Worm (Caenorhabditis elegans): Measurements from ENCODE around the gene C50F7.5.

C50F7.5 gene

ce11 chrIV:7709701-7710100 is 16.8 kb upstream of the C50F7.5 start, which contains the start of the genes mrpl-1, emc-6 and mrps-24:
mrpl-1 (minus strand) TSS chrIV:7709701.
emc-6 (minus strand) TSS chrIV:7709736.
mrps-24 (plus strand) TSS chrIV:7710045.
- TF ChIP-seq blmp-1 (tag; optimal IDR thresholded peaks at IDR 0.05; ENCODE audit: insufficient read depth): no peak
- peak; percentile 89 for TF ChIP-seq unc-55 (GFP tag; optimal IDR thresholded peaks at IDR 0.05)
- TF ChIP-seq nhr-77 (tag; optimal IDR thresholded peaks at IDR 0.05): no peak
- no peak for TF ChIP-seq peb-1 (tag; optimal IDR thresholded peaks at IDR 0.05)
- TF ChIP-seq lsy-2 (tag; optimal IDR thresholded peaks at IDR 0.05): peak; percentile 48 to 83
- no peak for TF ChIP-seq elt-3 (tag; optimal IDR thresholded peaks at IDR 0.05)
- peak; percentile 51 for TF ChIP-seq fos-1 (tag; optimal IDR thresholded peaks at IDR 0.05)
- peak; percentile 13 for TF ChIP-seq nhr-129 (tag; optimal IDR thresholded peaks at IDR 0.05)
- TF ChIP-seq F13H6.1 (tag; optimal IDR thresholded peaks at IDR 0.05): peak; percentile 44
- no peak for TF ChIP-seq nhr-11 (tag; optimal IDR thresholded peaks at IDR 0.05)
- TF ChIP-seq nhr-25 (tag; optimal IDR thresholded peaks at IDR 0.05): peak; percentile 50
- TF ChIP-seq skn-1 (tag; optimal IDR thresholded peaks at IDR 0.05): peak; percentile 56
- TF ChIP-seq ztf-1 (GFP tag; conservative IDR thresholded peaks at IDR 0.05): no peak
- TF ChIP-seq R02D3.7 (tag; optimal IDR thresholded peaks at IDR 0.05): no peak
- TF ChIP-seq snpc-4 (tag; optimal IDR thresholded peaks at IDR 0.05): peak; percentile 45
- peak; percentile 73 for TF ChIP-seq crh-2 (tag; optimal IDR thresholded peaks at IDR 0.05)
- no peak for TF ChIP-seq Y55F3AM.14 (GFP tag; optimal IDR thresholded peaks at IDR 0.05)
- peak; percentile 63 for TF ChIP-seq gmeb-1 (tag; optimal IDR thresholded peaks at IDR 0.05)
- TF ChIP-seq ztf-4 (tag; optimal IDR thresholded peaks at IDR 0.05): no peak
- no peak for TF ChIP-seq unc-39 (tag; optimal IDR thresholded peaks at IDR 0.05)
- TF ChIP-seq C34F6.9 (tag; optimal IDR thresholded peaks at IDR 0.05): peak; percentile 82
- peak; percentile 91 for TF ChIP-seq sem-4 (tag; optimal IDR thresholded peaks at IDR 0.05)
- peak; percentile 48 for TF ChIP-seq sma-3 (GFP tag; optimal IDR thresholded peaks at IDR 0.05)
- no peak for TF ChIP-seq ceh-16 (tag; optimal IDR thresholded peaks at IDR 0.05)
- no peak for TF ChIP-seq nhr-6 (tag; optimal IDR thresholded peaks at IDR 0.05)
- TF ChIP-seq lin-13 (GFP tag; optimal IDR thresholded peaks at IDR 0.05): peak; percentile 58
- TF ChIP-seq mab-5 (tag; optimal IDR thresholded peaks at IDR 0.05): peak; percentile 29
- peak; percentile 43 for TF ChIP-seq sma-9 (GFP tag; optimal IDR thresholded peaks at IDR 0.05)
- TF ChIP-seq sma-9 (tag; optimal IDR thresholded peaks at IDR 0.05): no peak

ce11 chrIV:7710824-7711223 is 15.7 kb upstream of the C50F7.5 start, which contains the start of gene nhr-8:
nhr-8 (plus strand) TSS chrIV:7710983.
- TF ChIP-seq alr-1 (tag; optimal IDR thresholded peaks at IDR 0.05) (no peak), ceh-82 (tag; optimal IDR thresholded peaks at IDR 0.05) (no peak), nhr-6 (tag; optimal IDR thresholded peaks at IDR 0.05) (no peak), nhr-77 (tag; optimal IDR thresholded peaks at IDR 0.05) (no peak), ZK546.5 (tag; optimal IDR thresholded peaks at IDR 0.05) (no peak), dmd-4 (tag; optimal IDR thresholded peaks at IDR 0.05) (no peak), Y55F3AM.14 (GFP tag; optimal IDR thresholded peaks at IDR 0.05) (no peak), skn-1 (tag; optimal IDR thresholded peaks at IDR 0.05) (no peak), nhr-21 (tag; optimal IDR thresholded peaks at IDR 0.05) (no peak), unc-62 (GFP tag; optimal IDR thresholded peaks at IDR 0.05) (no peak), gmeb-1 (tag; optimal IDR thresholded peaks at IDR 0.05) (no peak), fos-1 (tag; optimal IDR thresholded peaks at IDR 0.05) (peak; percentile 99), lin-13 (GFP tag; optimal IDR thresholded peaks at IDR 0.05) (no peak), nhr-129 (tag; optimal IDR thresholded peaks at IDR 0.05) (peak; percentile 12), sem-4 (tag; optimal IDR thresholded peaks at IDR 0.05) (no peak), unc-55 (GFP tag; optimal IDR thresholded peaks at IDR 0.05) (no peak), aly-2 (tag; optimal IDR thresholded peaks at IDR 0.05) (no peak), unc-39 (tag; optimal IDR thresholded peaks at IDR 0.05) (no peak), snpc-4 (tag; optimal IDR thresholded peaks at IDR 0.05) (no peak), egl-27 (tag; optimal IDR thresholded peaks at IDR 0.05) (no peak), lsy-2 (tag; optimal IDR thresholded peaks at IDR 0.05) (no peak), F13H6.1 (tag; optimal IDR thresholded peaks at IDR 0.05) (no peak), crh-2 (tag; optimal IDR thresholded peaks at IDR 0.05) (peak; percentile 49), nhr-23 (tag; optimal IDR thresholded peaks at IDR 0.05) (no peak), blmp-1 (tag; optimal IDR thresholded peaks at IDR 0.05; ENCODE audit: insufficient read depth) (no peak), nhr-11 (tag; optimal IDR thresholded peaks at IDR 0.05) (no peak), ztf-11 (tag; optimal IDR thresholded peaks at IDR 0.05) (no peak), sma-9 (GFP tag; optimal IDR thresholded peaks at IDR 0.05) (peak; percentile 62), sma-9 (tag; optimal IDR thresholded peaks at IDR 0.05) (no peak)

ce11 chrIV:7712252-7712651 is 14.3 kb upstream of the C50F7.5 start:
- TF ChIP-seq C34F6.9 (tag; optimal IDR thresholded peaks at IDR 0.05) (no peak), dmd-4 (tag; optimal IDR thresholded peaks at IDR 0.05) (no peak), mbf-1 (tag; optimal IDR thresholded peaks at IDR 0.05) (no peak), zag-1 (tag; optimal IDR thresholded peaks at IDR 0.05) (no peak), nhr-23 (tag; optimal IDR thresholded peaks at IDR 0.05) (no peak), F13H6.1 (tag; optimal IDR thresholded peaks at IDR 0.05) (no peak), sma-3 (GFP tag; optimal IDR thresholded peaks at IDR 0.05) (no peak)
